Worm (Caenorhabditis elegans): ENCODE measurements around the gene Y111B2A.12.

Y111B2A.12 gene

ce11 chrIII:12608220-12608958 lies 700 bp upstream of the Y111B2A.12 start, which contains the start of gene epc-1 (continued):
- peak; percentile 36 for TF ChIP-seq ceh-28 (tag; optimal IDR thresholded peaks at IDR 0.05)
- peak; percentile 67 for TF ChIP-seq Y48G9A.11 (GFP tag; IDR thresholded peaks at IDR 0.05)
- TF ChIP-seq ama-1 (optimal IDR thresholded peaks at IDR 0.05), result peak; percentile 89
- peak; percentile 83 for TF ChIP-seq spr-1 (tag; optimal IDR thresholded peaks at IDR 0.05)
- peak; percentile 82 for TF ChIP-seq lin-38 (GFP tag; IDR thresholded peaks at IDR 0.05)
- TF ChIP-seq gei-8 (GFP tag; optimal IDR thresholded peaks at IDR 0.05), result peak; percentile 81
- TF ChIP-seq mdl-1 (tag; optimal IDR thresholded peaks at IDR 0.05), result peak; percentile 69 to 98
- TF ChIP-seq daf-16 (GFP tag; optimal IDR thresholded peaks at IDR 0.05), result peak; percentile 58 to 63
- TF ChIP-seq daf-16 (tag; optimal IDR thresholded peaks at IDR 0.05), result peak; percentile 64
- TF ChIP-seq nhr-77 (tag; optimal IDR thresholded peaks at IDR 0.05), result peak; percentile 89
- peak; percentile 98 for TF ChIP-seq hlh-11 (tag; optimal IDR thresholded peaks at IDR 0.05)
- peak; percentile 43; the same call in 1 of the 2 replicates for TF ChIP-seq tra-1 (GFP tag; IDR thresholded peaks at IDR 0.05)
- TF ChIP-seq F49E8.2 (tag; optimal IDR thresholded peaks at IDR 0.05; ENCODE audit: borderline replicate concordance), result peak; percentile 59
- TF ChIP-seq mdt-29 (GFP tag; IDR thresholded peaks at IDR 0.05), result peak; percentile 75
- no peak for TF ChIP-seq ZK337.2 (GFP tag; IDR thresholded peaks at IDR 0.05)
- TF ChIP-seq pha-4 (GFP tag; IDR thresholded peaks at IDR 0.05), result peak; percentile 75
- no peak for TF ChIP-seq pha-4 (tag; optimal IDR thresholded peaks at IDR 0.05)
- TF ChIP-seq cey-2 (tag; optimal IDR thresholded peaks at IDR 0.05; ENCODE audit: borderline replicate concordance, insufficient read depth), result no peak
- TF ChIP-seq fos-1 (tag; optimal IDR thresholded peaks at IDR 0.05), result no peak
- peak; percentile 67 for TF ChIP-seq jun-1 (tag; optimal IDR thresholded peaks at IDR 0.05)
- peak; percentile 83 for TF ChIP-seq ctbp-1 (GFP tag; IDR thresholded peaks at IDR 0.05)
- TF ChIP-seq tag-97 (GFP tag; IDR thresholded peaks at IDR 0.05), result no peak
- no peak for TF ChIP-seq snpc-4 (tag; optimal IDR thresholded peaks at IDR 0.05)
- peak; percentile 27 for TF ChIP-seq spr-3 (GFP tag; optimal IDR thresholded peaks at IDR 0.05)
- TF ChIP-seq Y75B8A.6 (GFP tag; IDR thresholded peaks at IDR 0.05), result no peak
- peak; percentile 77 for TF ChIP-seq nhr-102 (tag; optimal IDR thresholded peaks at IDR 0.05)
- peak; percentile 92 for TF ChIP-seq dmd-6 (GFP tag; IDR thresholded peaks at IDR 0.05)
- peak; percentile 96 for TF ChIP-seq nhr-28 (tag; optimal IDR thresholded peaks at IDR 0.05)
- TF ChIP-seq aly-2 (tag; optimal IDR thresholded peaks at IDR 0.05), result no peak
- TF ChIP-seq ceh-62 (tag; optimal IDR thresholded peaks at IDR 0.05), result no peak

ce11 chrIII:12609410-12609809 lies 321 bp downstream of the Y111B2A.12 start:
- TF ChIP-seq tag-97 (GFP tag; IDR thresholded peaks at IDR 0.05) (no peak), F26F4.8 (GFP tag; conservative IDR thresholded peaks at IDR 0.05) (no peak), daf-8 (GFP tag; IDR thresholded peaks at IDR 0.05) (no peak), lin-29 (GFP tag; IDR thresholded peaks at IDR 0.05) (no peak), zip-2 (tag; optimal IDR thresholded peaks at IDR 0.05) (no peak), zip-11 (GFP tag; IDR thresholded peaks at IDR 0.05) (no peak), T26A8.4 (GFP tag; IDR thresholded peaks at IDR 0.05) (0 out of 2 replicates have a peak, but pooled peaks have one; percentile 11), madf-9 (GFP tag; conservative IDR thresholded peaks at IDR 0.05) (no peak), egl-43 (GFP tag; IDR thresholded peaks at IDR 0.05) (no peak), fkh-10 (GFP tag; optimal IDR thresholded peaks at IDR 0.05) (no peak), nhr-28 (tag; optimal IDR thresholded peaks at IDR 0.05) (no peak), sdz-12 (GFP tag; optimal IDR thresholded peaks at IDR 0.05) (peak; percentile 9), rbr-2 (tag; optimal IDR thresholded peaks at IDR 0.05) (no peak), jun-1 (tag; optimal IDR thresholded peaks at IDR 0.05) (no peak), Y75B8A.6 (GFP tag; IDR thresholded peaks at IDR 0.05) (no peak), unc-62 (GFP tag; optimal IDR thresholded peaks at IDR 0.05 in 1 of 2) (peak in 1 of 2 experiments; percentile 1), unc-62 (tag; optimal IDR thresholded peaks at IDR 0.05) (no peak), lin-15B (tag; optimal IDR thresholded peaks at IDR 0.05) (no peak), skn-1 (tag; optimal IDR thresholded peaks at IDR 0.05) (no peak), mes-2 (tag; optimal IDR thresholded peaks at IDR 0.05; ENCODE audit: poor library complexity, severe bottlenecking) (no peak), aha-1 (tag) (peak; percentile 93), nhr-76 (tag; optimal IDR thresholded peaks at IDR 0.05) (no peak), ZK546.5 (tag; optimal IDR thresholded peaks at IDR 0.05) (no peak), aly-2 (tag; optimal IDR thresholded peaks at IDR 0.05) (no peak), lin-38 (GFP tag; IDR thresholded peaks at IDR 0.05) (no peak), nhr-237 (tag; optimal IDR thresholded peaks at IDR 0.05) (no peak), mdl-1 (tag; optimal IDR thresholded peaks at IDR 0.05) (no peak), nhr-102 (tag; optimal IDR thresholded peaks at IDR 0.05) (no peak), duxl-1 (tag; optimal IDR thresholded peaks at IDR 0.05; ENCODE audit: poor library complexity) (no peak)

Measured in whole organism, L4 larva.